Worm (Caenorhabditis elegans) whole organism, midembryonic: Measurements from ENCODE around the gene hlh-4.

Source experiments
- T22C8.4 ChIP-seq: fragments of 200-800 bp; sonication (Bioruptor generic); IDR thresholded peaks from 2 replicates; pipeline ENCODE4 v1.3.6; 2022; ENCODE audit warnings: missing genetic modification characterization, missing compliant biosample characterization
- cog-1 ChIP-seq: sonication (generic microtip); optimal IDR thresholded peaks from 2 replicates; lab custom pipeline; 2016; ENCODE audit warnings: missing genetic modification characterization, missing compliant biosample characterization
- flt-1 ChIP-seq: fragments of 200-800 bp; sonication (Bioruptor generic); IDR thresholded peaks from 2 replicates; pipeline ENCODE4 v1.3.6; 2022; ENCODE audit warnings: missing genetic modification characterization, missing compliant biosample characterization
- klf-2 ChIP-seq: fragments of 200-800 bp; sonication (Bioruptor generic); conservative IDR thresholded peaks from 2 replicates; pipeline ENCODE4 v1.3.6; 2022; ENCODE audit warnings: missing genetic modification reagents, missing genetic modification characterization, missing compliant biosample characterization
- med-1 ChIP-seq: sonication (generic microtip); optimal IDR thresholded peaks from 2 replicates; lab custom pipeline; 2017; ENCODE audit warnings: missing genetic modification characterization, mild to moderate bottlenecking, missing compliant biosample characterization, antibody characterized with exemption, missing genetic modification reagents; ENCODE audit not compliant: insufficient read depth
- ref-1 ChIP-seq: fragments of 200-800 bp; sonication (Bioruptor generic); conservative IDR thresholded peaks from 2 replicates; pipeline ENCODE4 v1.3.6; 2022; ENCODE audit warnings: missing genetic modification reagents, missing genetic modification characterization, missing compliant biosample characterization
- tab-1 ChIP-seq: fragments of 200-800 bp; sonication (Bioruptor generic); IDR thresholded peaks from 2 replicates; pipeline ENCODE4 v1.3.6; 2022; ENCODE audit warnings: missing genetic modification characterization, missing compliant biosample characterization
- ztf-23 ChIP-seq: fragments of 200-800 bp; sonication (Bioruptor generic); IDR thresholded peaks from 2 replicates; pipeline ENCODE4 v1.3.6; 2022; ENCODE audit warnings: missing genetic modification reagents, missing genetic modification characterization, missing compliant biosample characterization

- TF ChIP-seq ref-1 (GFP tag; lab: Robert Waterston, UW) (no peak), tab-1 (no peak), ztf-23 (no peak), klf-2 (GFP tag; lab: Robert Waterston, UW) (no peak), med-1 (GFP tag; lab: Kevin White, UChicago) (no peak), flt-1 (GFP tag; lab: Robert Waterston, UW) (peak; percentile 55; the same call in 1 of the 2 replicates), T22C8.4 (GFP tag; lab: Robert Waterston, UW) (no peak), cog-1 (tag; lab: Kevin White, UChicago) (no peak)
These were observed 41.5 kb downstream of the hlh-4 start for ce11 chrIII:9697323-9697722.
